Fruit fly (Drosophila melanogaster) whole organism, embryonic: ENCODE results near the gene UQCR-Q.

ENCODE experiments used
- ATbp ChIP-seq: fragments of 200-800 bp; sonication (Bioruptor generic); optimal IDR thresholded peaks from 2 replicates; lab custom pipeline; 2017; ENCODE audit warnings: missing biosample characterization, mild to moderate bottlenecking, missing genetic modification characterization, missing genetic modification reagents
- CG10147 ChIP-seq: fragments of 200-800 bp; sonication (Bioruptor generic); optimal IDR thresholded peaks from 2 replicates; lab custom pipeline; 2019; ENCODE audit warnings: missing biosample characterization, mild to moderate bottlenecking, missing genetic modification characterization, moderate library complexity
- CG10431 ChIP-seq: fragments of 200-800 bp; sonication (Bioruptor generic); optimal IDR thresholded peaks from 3 replicates; lab custom pipeline; 2018; ENCODE audit warnings: missing biosample characterization, mild to moderate bottlenecking, missing genetic modification characterization
- CG12219 ChIP-seq: fragments of 200-800 bp; sonication (Bioruptor generic); optimal IDR thresholded peaks from 3 replicates; lab custom pipeline; 2018; ENCODE audit warnings: missing biosample characterization, mild to moderate bottlenecking, missing genetic modification characterization
- CG13296 ChIP-seq: fragments of 200-800 bp; sonication (Bioruptor generic); optimal IDR thresholded peaks from 3 replicates; lab custom pipeline; 2018; ENCODE audit warnings: missing biosample characterization, mild to moderate bottlenecking, missing genetic modification characterization
- CG14860 ChIP-seq: fragments of 200-800 bp; sonication (Bioruptor generic); IDR thresholded peaks from 3 replicates; pipeline ENCODE4 v1.3.6; 2022; ENCODE audit warnings: missing biosample characterization, missing genetic modification characterization; ENCODE audit not compliant: partially characterized antibody
- CG15011 ChIP-seq: fragments of 200-800 bp; sonication (Bioruptor generic); optimal IDR thresholded peaks from 3 replicates; lab custom pipeline; 2018; ENCODE audit warnings: missing biosample characterization, mild to moderate bottlenecking, missing genetic modification characterization
- CG17186 ChIP-seq: fragments of 200-800 bp; sonication (Bioruptor generic); optimal IDR thresholded peaks from 3 replicates; lab custom pipeline; 2017; ENCODE audit warnings: missing biosample characterization, missing genetic modification reagents, missing genetic modification characterization
- CG17802 ChIP-seq: fragments of 200-800 bp; sonication (Bioruptor generic); optimal IDR thresholded peaks from 2 replicates; lab custom pipeline; 2018; ENCODE audit warnings: missing biosample characterization, mild to moderate bottlenecking, missing genetic modification characterization, moderate library complexity
- CG2199 ChIP-seq: fragments of 200-800 bp; sonication (Bioruptor generic); IDR thresholded peaks from 3 replicates; pipeline ENCODE4 v1.3.6; 2022; ENCODE audit warnings: missing biosample characterization, missing genetic modification characterization
- CG31224 ChIP-seq: fragments of 200-800 bp; sonication (Bioruptor generic); IDR thresholded peaks from 2 replicates; pipeline ENCODE4 v1.3.6; 2022; ENCODE audit warnings: missing biosample characterization, missing genetic modification characterization
- CG32772 ChIP-seq: fragments of 200-800 bp; sonication (Bioruptor generic); IDR thresholded peaks from 2 replicates; pipeline ENCODE4 v1.3.6; 2022; ENCODE audit warnings: missing biosample characterization, missing genetic modification characterization
- CG43689 ChIP-seq: fragments of 200-800 bp; sonication (Bioruptor generic); IDR thresholded peaks from 2 replicates; pipeline ENCODE4 v1.3.6; 2022; ENCODE audit warnings: missing biosample characterization, missing genetic modification characterization
- CG4730 ChIP-seq: fragments of 200-800 bp; sonication (Bioruptor generic); IDR thresholded peaks from 2 replicates; pipeline ENCODE4 v1.3.6; 2022; ENCODE audit warnings: missing biosample characterization, missing genetic modification characterization
- CG4854 ChIP-seq: fragments of 200-800 bp; sonication (Bioruptor generic); optimal IDR thresholded peaks from 2 replicates; lab custom pipeline; 2016; ENCODE audit warnings: missing biosample characterization, missing genetic modification characterization, inconsistent platforms
- CG7357 ChIP-seq: fragments of 200-800 bp; sonication (Bioruptor generic); IDR thresholded peaks from 3 replicates; pipeline ENCODE4 v1.3.6; 2022; ENCODE audit warnings: missing biosample characterization, missing genetic modification characterization
- CG8924 ChIP-seq: fragments of 200-800 bp; optimal IDR thresholded peaks from 3 replicates; lab custom pipeline; 2019; ENCODE audit warnings: missing biosample characterization, mild to moderate bottlenecking, missing genetic modification characterization, moderate library complexity
- Chrac-16 ChIP-seq: fragments of 200-800 bp; sonication (Bioruptor generic); optimal IDR thresholded peaks from 3 replicates; lab custom pipeline; 2016; ENCODE audit warnings: missing biosample characterization, missing genetic modification characterization
- Dbx ChIP-seq: fragments of 200-800 bp; sonication (Bioruptor generic); IDR thresholded peaks from 3 replicates; pipeline ENCODE4 v1.3.6; 2022; ENCODE audit warnings: missing biosample characterization, missing genetic modification characterization
- Dfd ChIP-seq, 2 experiments: fragments of >200 bp; optimal IDR thresholded peaks; 2 replicates each; lab custom pipeline; 2017; ENCODE audit warnings: missing biosample characterization in 2 of 2, missing genetic modification characterization in 2 of 2
- Drgx ChIP-seq: fragments of 200-800 bp; sonication (Bioruptor generic); IDR thresholded peaks from 2 replicates; pipeline ENCODE4 v1.3.6; 2022; ENCODE audit warnings: missing biosample characterization, missing genetic modification characterization
- Gug ChIP-seq: fragments of 200-800 bp; sonication (Bioruptor generic); IDR thresholded peaks from 4 replicates; pipeline ENCODE4 v1.3.6; 2022; ENCODE audit warnings: missing biosample characterization, missing genetic modification characterization
- HLH4C ChIP-seq: fragments of 200-800 bp; sonication (Bioruptor generic); IDR thresholded peaks from 3 replicates; pipeline ENCODE4 v1.3.6; 2022; ENCODE audit warnings: missing biosample characterization, missing genetic modification characterization; ENCODE audit not compliant: partially characterized antibody
- NC2β ChIP-seq: fragments of 200-800 bp; sonication (Bioruptor generic); optimal IDR thresholded peaks from 2 replicates; lab custom pipeline; 2016; ENCODE audit warnings: missing biosample characterization, missing genetic modification characterization
- aop ChIP-seq: fragments of 200-800 bp; sonication (Bioruptor generic); IDR thresholded peaks from 2 replicates; pipeline ENCODE4 v1.3.6; 2022; ENCODE audit warnings: missing biosample characterization, missing genetic modification characterization
- ash1 ChIP-seq: fragments of 200-800 bp; sonication (Bioruptor generic); optimal IDR thresholded peaks from 2 replicates; lab custom pipeline; 2018; ENCODE audit warnings: missing biosample characterization, mild to moderate bottlenecking, missing genetic modification characterization
- bsh ChIP-seq, 2 experiments: fragments of 200-800 bp; sonication (Bioruptor generic); optimal IDR thresholded peaks; 2 replicates each; lab custom pipeline; 2017 to 2018; ENCODE audit warnings: mild to moderate bottlenecking in 2 of 2, missing biosample characterization in 2 of 2, missing genetic modification characterization in 2 of 2, moderate library complexity in 1 of 2
- btn ChIP-seq: fragments of 200-800 bp; sonication (Bioruptor generic); optimal IDR thresholded peaks from 2 replicates; lab custom pipeline; 2016; ENCODE audit warnings: missing biosample characterization, missing genetic modification characterization
- corto ChIP-seq: fragments of 200-800 bp; sonication (Bioruptor generic); optimal IDR thresholded peaks from 2 replicates; lab custom pipeline; 2016; ENCODE audit warnings: missing biosample characterization, mild to moderate bottlenecking, missing genetic modification characterization, moderate library complexity
- cwo ChIP-seq: fragments of 200-800 bp; sonication (Bioruptor generic); optimal IDR thresholded peaks from 3 replicates; lab custom pipeline; 2017; ENCODE audit warnings: missing biosample characterization, missing genetic modification characterization, mild to moderate bottlenecking, moderate library complexity, missing genetic modification reagents
- dm ChIP-seq: fragments of 200-800 bp; sonication (Bioruptor generic); optimal IDR thresholded peaks from 3 replicates; lab custom pipeline; 2016; ENCODE audit warnings: missing biosample characterization, missing genetic modification characterization
- dmrt11E ChIP-seq: fragments of 200-800 bp; sonication (Bioruptor generic); optimal IDR thresholded peaks from 3 replicates; lab custom pipeline; 2018; ENCODE audit warnings: missing biosample characterization, mild to moderate bottlenecking, missing genetic modification characterization, moderate library complexity
- dpn ChIP-seq, 2 experiments: fragments of 200-800 bp; sonication (Bioruptor generic); optimal IDR thresholded peaks; 3 replicates each; lab custom pipeline; 2016; ENCODE audit warnings: missing biosample characterization in 2 of 2, missing genetic modification characterization in 2 of 2
- ems ChIP-seq: fragments of 200-800 bp; sonication (Bioruptor generic); optimal IDR thresholded peaks from 3 replicates; lab custom pipeline; 2016; ENCODE audit warnings: missing biosample characterization, missing genetic modification characterization
- gcm2 ChIP-seq: fragments of 200-800 bp; sonication (Bioruptor generic); optimal IDR thresholded peaks from 2 replicates; lab custom pipeline; 2016; ENCODE audit warnings: missing biosample characterization, missing genetic modification characterization
- ham ChIP-seq: fragments of 200-800 bp; sonication (Bioruptor generic); IDR thresholded peaks from 2 replicates; pipeline ENCODE4 v1.3.6; 2022; ENCODE audit warnings: missing biosample characterization, missing genetic modification characterization
- hbn ChIP-seq: fragments of 200-800 bp; sonication (Bioruptor generic); IDR thresholded peaks from 2 replicates; pipeline ENCODE4 v1.3.6; 2022; ENCODE audit warnings: missing biosample characterization, missing genetic modification characterization; ENCODE audit not compliant: partially characterized antibody
- insv ChIP-seq, 2 experiments: fragments of 200-800 bp; sonication (Bioruptor generic); optimal IDR thresholded peaks; 3 replicates each; lab custom pipeline; 2016 to 2018; ENCODE audit warnings: missing biosample characterization in 2 of 2, missing genetic modification characterization in 2 of 2
- jumu ChIP-seq: fragments of 200-800 bp; sonication (Bioruptor generic); optimal IDR thresholded peaks from 3 replicates; lab custom pipeline; 2016; ENCODE audit warnings: missing biosample characterization, missing genetic modification characterization
- kah ChIP-seq: fragments of 200-800 bp; sonication (Bioruptor generic); optimal IDR thresholded peaks from 2 replicates; lab custom pipeline; 2018; ENCODE audit warnings: missing biosample characterization, mild to moderate bottlenecking, missing genetic modification characterization
- lola ChIP-seq, 3 experiments: fragments of >200 bp in 2 of 3; fragments of 200-800 bp in 1 of 3; sonication (Bioruptor generic) in 1 of 3; optimal IDR thresholded peaks; 2 replicates each; lab custom pipeline; 2017 to 2019; ENCODE audit warnings: missing biosample characterization in 3 of 3, missing genetic modification characterization in 3 of 3, mild to moderate bottlenecking in 1 of 3, moderate library complexity in 1 of 3
- pum ChIP-seq: fragments of 200-800 bp; sonication (Bioruptor generic); optimal IDR thresholded peaks from 2 replicates; lab custom pipeline; 2016; ENCODE audit warnings: missing biosample characterization, missing genetic modification characterization
- sc ChIP-seq, 3 experiments: fragments of >200 bp in 2 of 3; fragments of 200-800 bp in 1 of 3; sonication (Bioruptor generic) in 1 of 3; optimal IDR thresholded peaks; 2 replicates in 2 of 3; 3 replicates in 1 of 3; lab custom pipeline; 2017; ENCODE audit warnings: mild to moderate bottlenecking in 1 of 3, missing biosample characterization in 1 of 3, missing genetic modification characterization in 1 of 3, missing genetic modification reagents in 1 of 3
- slou ChIP-seq: fragments of 200-800 bp; sonication (Bioruptor generic); optimal IDR thresholded peaks from 3 replicates; lab custom pipeline; 2016; ENCODE audit warnings: missing biosample characterization, missing genetic modification characterization
- sug ChIP-seq: fragments of 200-800 bp; optimal IDR thresholded peaks from 2 replicates; lab custom pipeline; 2019; ENCODE audit warnings: missing biosample characterization, mild to moderate bottlenecking, missing genetic modification characterization, moderate library complexity
- twi ChIP-seq: fragments of 200-800 bp; optimal IDR thresholded peaks from 2 replicates; lab custom pipeline; 2019; ENCODE audit warnings: missing biosample characterization, mild to moderate bottlenecking, missing genetic modification characterization, moderate library complexity
- wdn ChIP-seq: fragments of 200-800 bp; sonication (Bioruptor generic); IDR thresholded peaks from 2 replicates; pipeline ENCODE4 v1.3.6; 2022; ENCODE audit warnings: missing biosample characterization, missing genetic modification characterization
- zen2 ChIP-seq: fragments of 200-800 bp; sonication (Bioruptor generic); IDR thresholded peaks from 3 replicates; pipeline ENCODE4 v1.3.6; 2022; ENCODE audit warnings: missing biosample characterization, missing genetic modification characterization; ENCODE audit not compliant: partially characterized antibody

The UQCR-Q gene

DNA sequence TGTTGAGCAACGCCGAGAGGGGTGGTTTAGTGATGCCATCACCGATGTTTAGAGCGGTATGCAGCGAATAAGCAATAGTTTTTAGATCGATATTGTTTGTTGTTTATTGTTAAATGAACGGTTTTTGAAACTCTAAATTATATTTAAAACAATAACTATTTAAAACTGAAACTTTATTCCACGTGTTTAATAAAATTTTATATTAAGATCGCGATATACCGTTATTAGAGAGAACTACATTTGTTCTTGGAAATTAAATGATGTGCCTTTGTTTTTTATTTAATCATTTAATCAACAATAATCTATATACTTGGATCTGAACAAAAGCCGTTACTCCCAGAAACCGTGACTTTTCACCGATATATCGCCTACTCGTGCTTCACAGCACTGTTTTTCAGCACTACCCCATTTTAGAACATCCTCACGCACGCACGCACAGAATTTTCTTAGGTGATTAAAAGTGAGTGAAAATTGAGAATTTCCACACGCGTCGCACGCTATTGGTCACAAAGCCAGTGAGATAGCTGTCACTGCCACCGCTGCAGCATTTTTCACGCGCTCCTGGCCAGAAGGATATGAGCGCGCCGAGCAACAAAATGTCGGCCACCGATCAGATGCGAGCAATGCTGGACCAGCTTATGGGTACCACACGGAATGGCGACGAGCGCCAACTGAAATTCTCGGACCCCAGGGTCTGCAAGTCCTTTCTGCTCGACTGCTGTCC is 39.5 kb downstream of the UQCR-Q start, which contains the start of the genes U4-U6-60K and CG7564 (continued):
- TF ChIP-seq sug (tag; lab: Kevin White, UChicago) (peak; percentile 74), CG17802 (tag; lab: Kevin White, UChicago) (no peak), NC2β (no peak), Gug (GFP tag; lab: Robert Waterston, UW) (peak; percentile 80; the same call in 3 of the 4 replicates), HLH4C (peak; percentile 95), ash1 (GFP tag; lab: Kevin White, UChicago) (no peak), ATbp (GFP tag; lab: Kevin White, UChicago) (no peak), CG4854 (GFP tag; lab: Kevin White, UChicago) (peak; percentile 22), jumu (GFP tag; lab: Kevin White, UChicago) (peak; percentile 50), CG10431 (GFP tag; lab: Kevin White, UChicago) (no peak), CG7357 (GFP tag; lab: Robert Waterston, UW) (0 out of 3 replicates have a peak, but pooled peaks have one; percentile 47), dpn (GFP tag; optimal IDR thresholded peaks at IDR 0.05; lab: Kevin White, UChicago) (peak; percentile 48 to 63), pum (peak; percentile 20), gcm2 (no peak), ems (GFP tag; lab: Kevin White, UChicago) (peak; percentile 50), Drgx (GFP tag; lab: Robert Waterston, UW) (no peak), CG10147 (GFP tag; lab: Kevin White, UChicago) (peak; percentile 51), sc (optimal IDR thresholded peaks at IDR 0.05; lab: Kevin White, UChicago) (no peak), sc (GFP tag; optimal IDR thresholded peaks at IDR 0.05; lab: Kevin White, UChicago) (peak; percentile 7), wdn (GFP tag; lab: Robert Waterston, UW) (no peak), hbn (GFP tag; lab: Robert Waterston, UW) (peak; percentile 87), Chrac-16 (GFP tag; lab: Kevin White, UChicago) (peak; percentile 42), lola (GFP tag; optimal IDR thresholded peaks at IDR 0.05; lab: Kevin White, UChicago) (peak in 1 of 3 experiments; percentile 69), aop (GFP tag; lab: Robert Waterston, UW) (no peak), CG8924 (tag; lab: Kevin White, UChicago) (peak; percentile 65), corto (GFP tag; lab: Kevin White, UChicago) (peak; percentile 47), CG32772 (GFP tag; lab: Robert Waterston, UW) (no peak), slou (GFP tag; lab: Kevin White, UChicago) (peak; percentile 70), kah (no peak), CG12219 (GFP tag; lab: Kevin White, UChicago) (no peak), CG17186 (GFP tag; lab: Kevin White, UChicago) (peak; percentile 37), cwo (GFP tag; lab: Kevin White, UChicago) (no peak), CG43689 (no peak), dm (GFP tag; lab: Kevin White, UChicago) (peak; percentile 48), CG14860 (GFP tag; lab: Robert Waterston, UW) (peak; percentile 95), CG4730 (GFP tag; lab: Robert Waterston, UW) (0 out of 2 replicates have a peak, but pooled peaks have one; percentile 11), Dfd (GFP tag; optimal IDR thresholded peaks at IDR 0.05; lab: Kevin White, UChicago) (no peak), CG13296 (GFP tag; lab: Kevin White, UChicago) (no peak), twi (tag; lab: Kevin White, UChicago) (peak; percentile 14), CG2199 (no peak), Dbx (GFP tag; lab: Robert Waterston, UW) (peak; percentile 84), CG15011 (peak; percentile 42), btn (GFP tag; lab: Kevin White, UChicago) (no peak), zen2 (GFP tag; lab: Robert Waterston, UW) (peak; percentile 83), insv (GFP tag; optimal IDR thresholded peaks at IDR 0.05; lab: Kevin White, UChicago) (peak in 1 of 2 experiments; percentile 14), ham (no peak), bsh (GFP tag; optimal IDR thresholded peaks at IDR 0.05; lab: Kevin White, UChicago) (peak in 1 of 2 experiments; percentile 8), CG31224 (GFP tag; lab: Robert Waterston, UW) (peak; percentile 40; the same call in 1 of the 2 replicates), dmrt11E (tag; lab: Kevin White, UChicago) (peak; percentile 42)
